Fruit fly (Drosophila melanogaster): ENCODE data around the gene Rlip.
A peak's percentile ranks its signal among the peaks of the same experiment; 100 is the strongest.

Rlip gene

DNA sequence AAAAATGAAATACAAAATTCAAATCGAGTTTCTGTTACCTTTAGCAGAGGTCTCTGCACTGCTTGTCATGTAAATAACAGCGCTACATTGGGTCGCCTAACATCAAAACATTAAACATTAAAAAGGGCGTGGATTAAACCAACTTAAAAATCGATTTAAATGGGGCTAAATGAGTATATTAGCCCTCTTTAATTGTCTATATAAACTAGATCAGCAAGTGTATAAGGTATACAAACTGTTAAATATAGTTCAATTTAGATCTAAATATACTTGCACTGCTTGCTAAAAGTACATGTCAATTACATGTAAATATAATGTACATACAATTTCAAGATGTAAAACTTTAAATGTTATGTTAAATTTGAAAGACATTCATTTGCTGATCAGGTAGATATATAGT is 52.3 kb downstream of the Rlip start (continued):
- TF ChIP-seq trem (tag; optimal IDR thresholded peaks at IDR 0.05) (no peak), chif (GFP tag; optimal IDR thresholded peaks at IDR 0.05) (no peak), CG9817 (tag; optimal IDR thresholded peaks at IDR 0.05) (no peak), sug (tag; optimal IDR thresholded peaks at IDR 0.05) (peak; percentile 24), Dp (GFP tag; optimal IDR thresholded peaks at IDR 0.05) (peak; percentile 20), Dfd (GFP tag; optimal IDR thresholded peaks at IDR 0.05) (peak in 1 of 2 experiments; percentile 54), CG6272 (GFP tag; IDR thresholded peaks at IDR 0.05) (no peak), CG32767 (GFP tag; IDR thresholded peaks at IDR 0.05) (no peak), wor (GFP tag; IDR thresholded peaks at IDR 0.05) (no peak), Vsx1 (GFP tag; optimal IDR thresholded peaks at IDR 0.05) (no peak), E2f1 (GFP tag; IDR thresholded peaks at IDR 0.05) (no peak), nerfin-2 (GFP tag; IDR thresholded peaks at IDR 0.05; ENCODE audit: partially characterized antibody) (no peak), CG7745 (tag; optimal IDR thresholded peaks at IDR 0.05) (no peak), CTCF (GFP tag; optimal IDR thresholded peaks at IDR 0.05) (peak; percentile 81), CG12219 (GFP tag; optimal IDR thresholded peaks at IDR 0.05) (no peak), stwl (tag; optimal IDR thresholded peaks at IDR 0.05) (peak; percentile 19), exex (tag; optimal IDR thresholded peaks at IDR 0.05) (no peak), knrl (GFP tag; IDR thresholded peaks at IDR 0.05; ENCODE audit: partially characterized antibody) (peak; percentile 62), CG6254 (GFP tag; optimal IDR thresholded peaks at IDR 0.05) (no peak), Med (GFP tag) (peak; percentile 28), Hand (GFP tag; optimal IDR thresholded peaks at IDR 0.05) (no peak), hth (optimal IDR thresholded peaks at IDR 0.05) (no peak), crol (GFP tag; IDR thresholded peaks at IDR 0.05) (no peak), p53 (GFP tag; optimal IDR thresholded peaks at IDR 0.05) (no peak), Oli (tag; optimal IDR thresholded peaks at IDR 0.05) (no peak), CG10654 (GFP tag; optimal IDR thresholded peaks at IDR 0.05) (no peak), Scr (GFP tag; IDR thresholded peaks at IDR 0.05; ENCODE audit: partially characterized antibody) (peak; percentile 40; the same call in 1 of the 2 replicates), phol (tag; optimal IDR thresholded peaks at IDR 0.05) (no peak), Myb (GFP tag; optimal IDR thresholded peaks at IDR 0.05) (peak; percentile 59), CG1529 (GFP tag; optimal IDR thresholded peaks at IDR 0.05) (no peak), CG16813 (GFP tag; IDR thresholded peaks at IDR 0.05; ENCODE audit: partially characterized antibody) (peak; percentile 52; the same call in 2 of the 3 replicates), CG17361 (GFP tag; IDR thresholded peaks at IDR 0.05) (0 out of 3 replicates have a peak, but pooled peaks have one; percentile 21), dmrt11E (tag; optimal IDR thresholded peaks at IDR 0.05) (no peak), Eip74EF (GFP tag; optimal IDR thresholded peaks at IDR 0.05) (peak in 1 of 2 experiments; percentile 72), CG31365 (tag; optimal IDR thresholded peaks at IDR 0.05) (peak; percentile 91), h (optimal IDR thresholded peaks at IDR 0.05) (no peak), CG8478 (optimal IDR thresholded peaks at IDR 0.05) (peak; percentile 78), CG31224 (GFP tag; IDR thresholded peaks at IDR 0.05) (no peak), CG12391 (tag; optimal IDR thresholded peaks at IDR 0.05) (no peak), Bgb (GFP tag; IDR thresholded peaks at IDR 0.05; ENCODE audit: partially characterized antibody) (peak; percentile 43), NC2β (GFP tag; optimal IDR thresholded peaks at IDR 0.05) (no peak), CG8924 (tag; optimal IDR thresholded peaks at IDR 0.05) (no peak)
